Fruit fly (Drosophila melanogaster) whole organism, embryonic: ENCODE data around the gene CG42869.

ENCODE experiments used
- CG31441 ChIP-seq: fragments of 200-800 bp; sonication (Bioruptor generic); IDR thresholded peaks from 2 replicates; pipeline ENCODE4 v1.3.6; 2022; ENCODE audit warnings: missing biosample characterization, missing genetic modification characterization
- Dip2 ChIP-seq: fragments of 200-800 bp; sonication (Bioruptor generic); IDR thresholded peaks from 2 replicates; pipeline ENCODE4 v1.3.6; 2022; ENCODE audit warnings: missing biosample characterization, missing genetic modification characterization
- pan ChIP-seq, 4 experiments: fragments of >200 bp in 3 of 4; fragments of 200-800 bp in 1 of 4; sonication (Bioruptor generic) in 1 of 4; optimal IDR thresholded peaks in 3 of 4; IDR thresholded peaks in 1 of 4; 2 replicates each; pipeline versions ENCODE4 v1.3.6 to Lab custom; 2017 to 2022; ENCODE audit warnings: missing biosample characterization in 2 of 4, missing genetic modification characterization in 2 of 4, mixed read lengths in 1 of 4
- vvl ChIP-seq: fragments of 200-800 bp; sonication (Bioruptor generic); IDR thresholded peaks from 2 replicates; pipeline ENCODE4 v1.3.6; 2022; ENCODE audit warnings: missing biosample characterization, missing genetic modification characterization

DNA sequence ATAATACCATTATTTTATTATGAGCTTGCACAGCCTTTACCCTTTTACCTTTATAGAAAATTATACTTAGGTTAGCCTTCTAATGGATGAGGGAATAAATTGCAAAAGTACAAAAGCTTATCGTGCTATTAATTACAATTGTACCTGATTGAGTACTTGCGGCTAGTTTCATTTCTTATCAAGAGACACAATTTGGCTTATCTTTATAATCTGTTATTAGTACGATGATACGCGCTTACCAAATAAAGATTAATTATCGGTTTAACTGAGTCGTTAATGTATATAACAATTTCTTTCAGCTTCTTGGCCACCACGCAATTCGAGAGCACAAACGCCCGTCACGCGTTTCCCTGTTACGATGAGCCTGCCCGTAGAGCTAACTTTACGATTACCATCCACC lies 9.2 kb upstream of the CG42869 start:
- TF ChIP-seq vvl (GFP tag; lab: Robert Waterston, UW) (no peak), CG31441 (GFP tag; lab: Robert Waterston, UW) (no peak), Dip2 (GFP tag; lab: Robert Waterston, UW) (no peak), pan (optimal IDR thresholded peaks at IDR 0.05; lab: Kevin White, UChicago) (no peak), pan (GFP tag; optimal IDR thresholded peaks at IDR 0.05 in 1 of 2, IDR thresholded peaks at IDR 0.05 in 1 of 2) (no peak)
